Worm (Caenorhabditis elegans) whole organism, L4 larva: ENCODE results near the gene F25G6.9.

ENCODE experiments used
- F10B5.3 ChIP-seq: sonication (generic microtip); optimal IDR thresholded peaks from 2 replicates; lab custom pipeline; 2016; ENCODE audit warnings: mild to moderate bottlenecking, missing genetic modification characterization, missing compliant biosample characterization
- F37D6.2 ChIP-seq: sonication (generic microtip); optimal IDR thresholded peaks from 2 replicates; lab custom pipeline; 2016; ENCODE audit warnings: mild to moderate bottlenecking, missing genetic modification characterization, missing compliant biosample characterization
- F44E2.7 ChIP-seq: fragments of 200-800 bp; sonication (Bioruptor generic); IDR thresholded peaks from 2 replicates; pipeline ENCODE4 v2.1.2; 2022; ENCODE audit warnings: missing genetic modification characterization, missing compliant biosample characterization
- R02D3.7 ChIP-seq: fragments of 150-350 bp; sonication (generic microtip); optimal IDR thresholded peaks from 3 replicates; lab custom pipeline; 2014; ENCODE audit warnings: missing biosample characterization, missing genetic modification characterization
- T20F7.1 ChIP-seq: fragments of 200-800 bp; sonication (Bioruptor generic); optimal IDR thresholded peaks from 2 replicates; lab custom pipeline; 2018; ENCODE audit warnings: mild to moderate bottlenecking, missing genetic modification characterization, missing compliant biosample characterization
- Y105C5A.15 ChIP-seq: fragments of 200-800 bp; sonication (Bioruptor generic); IDR thresholded peaks from 2 replicates; pipeline ENCODE4 v1.3.6; 2022; ENCODE audit warnings: missing genetic modification characterization, missing compliant biosample characterization
- aly-2 ChIP-seq: sonication (generic microtip); optimal IDR thresholded peaks from 2 replicates; lab custom pipeline; 2018; ENCODE audit warnings: missing biosample characterization, missing genetic modification characterization
- ama-1 ChIP-seq: fragments of 150-350 bp; optimal IDR thresholded peaks from 2 replicates; lab custom pipeline; 2014; ENCODE audit warnings: inconsistent platforms, mixed read lengths
- ceh-32 ChIP-seq: sonication (generic microtip); optimal IDR thresholded peaks from 2 replicates; lab custom pipeline; 2016; ENCODE audit warnings: mild to moderate bottlenecking, missing genetic modification characterization, missing compliant biosample characterization; ENCODE audit not compliant: poor library complexity
- ces-1 ChIP-seq: fragments of 150-350 bp; sonication (generic microtip); optimal IDR thresholded peaks from 4 replicates; lab custom pipeline; 2014; ENCODE audit warnings: missing biosample characterization, missing genetic modification reagents, missing genetic modification characterization
- daf-8 ChIP-seq: fragments of 200-800 bp; sonication (Bioruptor generic); IDR thresholded peaks from 2 replicates; pipeline ENCODE4 v1.3.6; 2022; ENCODE audit warnings: missing genetic modification characterization, missing compliant biosample characterization
- dmd-6 ChIP-seq: fragments of 200-800 bp; sonication (Bioruptor generic); IDR thresholded peaks from 2 replicates; pipeline ENCODE4 v1.3.6; 2022; ENCODE audit warnings: missing genetic modification reagents, missing genetic modification characterization, missing compliant biosample characterization
- dpl-1 ChIP-seq: fragments of 150-350 bp; optimal IDR thresholded peaks from 2 replicates; lab custom pipeline; 2014; ENCODE audit warnings: missing biosample characterization, missing genetic modification reagents, missing genetic modification characterization
- dve-1 ChIP-seq: sonication (generic microtip); optimal IDR thresholded peaks from 2 replicates; lab custom pipeline; 2017; ENCODE audit warnings: antibody characterized with exemption, mild to moderate bottlenecking, missing genetic modification characterization, missing compliant biosample characterization; ENCODE audit not compliant: insufficient read depth
- fos-1 ChIP-seq: fragments of 150-350 bp; optimal IDR thresholded peaks from 2 replicates; lab custom pipeline; 2014; ENCODE audit warnings: missing biosample characterization, missing genetic modification characterization
- gei-8 ChIP-seq: fragments of 200-800 bp; sonication (Bioruptor generic); optimal IDR thresholded peaks from 2 replicates; lab custom pipeline; 2018; ENCODE audit warnings: mild to moderate bottlenecking, missing genetic modification characterization, missing compliant biosample characterization
- hif-1 ChIP-seq, 2 experiments: sonication (generic microtip); optimal IDR thresholded peaks; 2 replicates each; lab custom pipeline; 2016 to 2017; ENCODE audit warnings: missing compliant biosample characterization in 2 of 2, missing genetic modification characterization in 2 of 2, missing genetic modification reagents in 2 of 2, missing genotype in 2 of 2, mild to moderate bottlenecking in 1 of 2
- hlh-30 ChIP-seq: sonication (generic microtip); optimal IDR thresholded peaks from 2 replicates; lab custom pipeline; 2017; ENCODE audit warnings: antibody characterized with exemption, mild to moderate bottlenecking, missing genetic modification characterization, missing compliant biosample characterization; ENCODE audit not compliant: insufficient read depth
- hmg-1.1 ChIP-seq: fragments of 200-800 bp; sonication (Bioruptor generic); IDR thresholded peaks from 2 replicates; pipeline ENCODE4 v1.3.6; 2022; ENCODE audit warnings: missing genetic modification reagents, missing genetic modification characterization, missing compliant biosample characterization
- lin-15B ChIP-seq: fragments of 150-350 bp; sonication (generic microtip); optimal IDR thresholded peaks from 3 replicates; lab custom pipeline; 2014; ENCODE audit warnings: missing biosample characterization, missing genetic modification characterization
- lin-38 ChIP-seq: fragments of 200-800 bp; sonication (Bioruptor generic); IDR thresholded peaks from 2 replicates; pipeline ENCODE4 v1.3.6; 2022; ENCODE audit warnings: missing genetic modification reagents, missing genetic modification characterization, missing compliant biosample characterization
- lin-39 ChIP-seq: fragments of 150-350 bp; optimal IDR thresholded peaks from 2 replicates; lab custom pipeline; 2014; ENCODE audit warnings: missing biosample characterization, missing genetic modification reagents, missing genetic modification characterization
- lir-3 ChIP-seq: sonication (generic microtip); optimal IDR thresholded peaks from 2 replicates; lab custom pipeline; 2016; ENCODE audit warnings: mild to moderate bottlenecking, missing genetic modification characterization, missing compliant biosample characterization
- madf-5 ChIP-seq, 2 experiments: fragments of 200-800 bp; sonication (Bioruptor generic); IDR thresholded peaks; 2 replicates each; pipeline ENCODE4 v1.3.6; 2022; ENCODE audit warnings: missing compliant biosample characterization in 2 of 2, missing genetic modification characterization in 2 of 2
- mdt-29 ChIP-seq: fragments of 200-800 bp; sonication (Bioruptor generic); IDR thresholded peaks from 2 replicates; pipeline ENCODE4 v1.3.6; 2022; ENCODE audit warnings: missing genetic modification reagents, missing genetic modification characterization, missing compliant biosample characterization
- mep-1 ChIP-seq: fragments of 150-350 bp; sonication (generic microtip); optimal IDR thresholded peaks from 3 replicates; lab custom pipeline; 2014; ENCODE audit warnings: missing biosample characterization, missing genetic modification characterization
- mes-2 ChIP-seq: sonication (generic microtip); optimal IDR thresholded peaks from 2 replicates; lab custom pipeline; 2016; ENCODE audit warnings: missing genotype, mild to moderate bottlenecking, missing genetic modification characterization, missing compliant biosample characterization; ENCODE audit not compliant: poor library complexity, severe bottlenecking
- mxl-2 ChIP-seq: fragments of 200-800 bp; sonication (Bioruptor generic); conservative IDR thresholded peaks from 2 replicates; pipeline ENCODE4 v1.3.6; 2022; ENCODE audit warnings: missing genetic modification reagents, missing genetic modification characterization, missing compliant biosample characterization
- nhr-10 ChIP-seq: fragments of 150-350 bp; optimal IDR thresholded peaks from 2 replicates; lab custom pipeline; 2014; ENCODE audit warnings: missing biosample characterization, missing genetic modification characterization
- nhr-11 ChIP-seq: fragments of 150-350 bp; optimal IDR thresholded peaks from 2 replicates; lab custom pipeline; 2014; ENCODE audit warnings: missing biosample characterization, missing genetic modification characterization
- nhr-237 ChIP-seq: sonication (generic microtip); optimal IDR thresholded peaks from 2 replicates; lab custom pipeline; 2017; ENCODE audit warnings: missing biosample characterization, missing genetic modification characterization
- nhr-25 ChIP-seq: sonication (generic microtip); optimal IDR thresholded peaks from 2 replicates; lab custom pipeline; 2017; ENCODE audit warnings: missing genetic modification characterization, mild to moderate bottlenecking, missing compliant biosample characterization, antibody characterized with exemption, moderate library complexity, borderline replicate concordance; ENCODE audit not compliant: insufficient read depth
- nhr-41 ChIP-seq: fragments of 200-800 bp; sonication (Bioruptor generic); IDR thresholded peaks from 2 replicates; pipeline ENCODE4 v1.3.6; 2022; ENCODE audit warnings: missing genetic modification reagents, missing genetic modification characterization, missing compliant biosample characterization
- php-3 ChIP-seq: fragments of 200-800 bp; sonication (Bioruptor generic); IDR thresholded peaks from 2 replicates; pipeline ENCODE4 v1.3.6; 2022; ENCODE audit warnings: missing genetic modification reagents, missing genetic modification characterization, missing compliant biosample characterization
- rbr-2 ChIP-seq: sonication (generic microtip); optimal IDR thresholded peaks from 2 replicates; lab custom pipeline; 2016; ENCODE audit warnings: missing genotype, missing genetic modification characterization, missing compliant biosample characterization
- sdz-12 ChIP-seq: fragments of 200-800 bp; sonication (Bioruptor generic); optimal IDR thresholded peaks from 2 replicates; lab custom pipeline; 2018; ENCODE audit warnings: mild to moderate bottlenecking, missing genetic modification characterization, missing compliant biosample characterization
- skn-1 ChIP-seq: fragments of 150-350 bp; optimal IDR thresholded peaks from 2 replicates; lab custom pipeline; 2014; ENCODE audit warnings: missing biosample characterization, missing genetic modification characterization
- unc-62 ChIP-seq, 3 experiments: fragments of 150-350 bp in 1 of 3; sonication (generic microtip); optimal IDR thresholded peaks in 2 of 3; peaks in 1 of 3; 1 replicate in 1 of 3; 2 replicates in 2 of 3; lab custom pipeline; 2014 to 2017; ENCODE audit warnings: missing biosample characterization in 3 of 3, missing genetic modification characterization in 3 of 3, missing genetic modification reagents in 3 of 3, missing genotype in 1 of 3
- zfp-3 ChIP-seq: fragments of 200-800 bp; sonication (Bioruptor generic); conservative IDR thresholded peaks from 2 replicates; pipeline ENCODE4 v1.3.6; 2022; ENCODE audit warnings: missing genetic modification reagents, missing genetic modification characterization, missing compliant biosample characterization
- zip-2 ChIP-seq: fragments of 150-350 bp; optimal IDR thresholded peaks from 2 replicates; lab custom pipeline; 2014; ENCODE audit warnings: missing biosample characterization, missing genetic modification characterization
- ztf-7 ChIP-seq: fragments of 150-350 bp; optimal IDR thresholded peaks from 2 replicates; lab custom pipeline; 2014; ENCODE audit warnings: missing biosample characterization, missing genetic modification characterization

F25G6.9 gene

DNA sequence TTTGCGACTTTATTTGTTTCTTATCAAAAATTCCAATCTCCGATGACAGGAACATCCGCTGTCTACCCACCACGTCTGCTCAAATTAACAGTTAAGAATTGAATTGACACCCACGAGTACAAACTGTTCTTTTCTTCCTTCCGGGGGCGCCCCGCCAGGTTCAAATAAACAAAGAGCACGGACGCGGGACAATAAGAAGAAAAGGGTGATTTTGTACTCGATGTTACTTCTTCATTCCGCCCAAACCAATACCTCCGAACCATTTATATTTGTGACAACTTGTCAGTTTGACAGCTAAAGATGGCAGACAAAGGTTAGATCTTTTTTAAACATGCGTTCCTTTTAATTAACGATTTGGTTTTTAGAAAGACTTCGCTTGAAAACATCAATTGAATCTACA is 44.0 kb downstream of the F25G6.9 start, which contains the start of gene otpl-6:
Gene otpl-6 (plus strand): TSS at position 301 of the 400 bp plus-strand sequence.
- no peak for TF ChIP-seq php-3 (GFP tag; lab: Robert Waterston, UW)
- TF ChIP-seq dmd-6 (GFP tag; lab: Robert Waterston, UW) = 0 out of 2 replicates have a peak, but pooled peaks have one; percentile 12

ce11 chrV:8520846-8521553 is 48.8 kb downstream of the F25G6.9 start, which contains the start of the genes F45F2.11 and otpl-7:
TSS of gene F45F2.11 (minus strand) at chrV:8520896.
TSS of gene otpl-7 (plus strand) at chrV:8521503.
- TF ChIP-seq ztf-7 (tag; lab: Kevin White, UChicago) = no peak
- no peak for TF ChIP-seq nhr-11 (tag; lab: Kevin White, UChicago)
- no peak for TF ChIP-seq dpl-1 (GFP tag; lab: Kevin White, UChicago)
- no peak for TF ChIP-seq mxl-2 (GFP tag; lab: Robert Waterston, UW)
- TF ChIP-seq nhr-237 (tag; lab: Kevin White, UChicago) = no peak
- no peak for TF ChIP-seq F37D6.2 (tag; lab: Kevin White, UChicago)
- no peak for TF ChIP-seq skn-1 (tag; lab: Kevin White, UChicago)
- no peak for TF ChIP-seq aly-2 (tag; lab: Kevin White, UChicago)
- TF ChIP-seq lin-15B = no peak
- TF ChIP-seq mes-2 (tag; lab: Kevin White, UChicago) = no peak
- TF ChIP-seq F44E2.7 (GFP tag; lab: Robert Waterston, UW) = no peak
- TF ChIP-seq ces-1 (GFP tag; lab: Kevin White, UChicago) = no peak
- TF ChIP-seq mep-1 (tag; lab: Kevin White, UChicago) = no peak
- TF ChIP-seq sdz-12 (GFP tag; lab: Kevin White, UChicago) = no peak
- TF ChIP-seq ceh-32 = no peak
- no peak for TF ChIP-seq fos-1 (tag; lab: Kevin White, UChicago)
- TF ChIP-seq lin-38 (GFP tag; lab: Robert Waterston, UW) = no peak
- TF ChIP-seq daf-8 (GFP tag; lab: Robert Waterston, UW) = no peak

DNA sequence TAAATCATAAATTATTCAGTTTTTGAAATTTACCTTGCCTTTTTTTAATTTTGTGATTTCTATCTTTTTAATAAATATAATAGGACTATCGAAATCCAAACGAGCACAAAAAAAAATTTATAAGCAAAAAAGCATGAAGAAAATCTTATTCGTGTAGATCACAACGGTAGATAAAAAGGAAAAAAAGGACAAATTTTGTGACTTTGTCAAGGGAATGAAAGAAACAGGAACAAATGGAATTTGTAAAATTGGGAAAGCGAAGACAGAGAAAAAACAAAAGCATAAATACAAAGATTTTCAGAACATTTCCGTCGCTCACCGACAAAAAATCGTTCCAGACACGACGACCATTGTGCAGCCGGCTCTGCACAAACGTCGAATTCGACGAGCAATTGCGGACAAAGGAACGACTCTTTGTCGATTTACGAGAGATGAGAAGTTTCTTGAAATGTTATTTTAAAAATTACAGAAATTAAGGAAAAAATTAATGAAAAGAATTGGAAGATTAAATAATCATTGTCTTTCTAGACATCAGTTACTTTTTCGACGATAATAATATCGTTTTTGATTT is 50.9 kb downstream of the F25G6.9 start, which contains the start of gene F45F2.10:
Gene F45F2.10 (minus strand): TSS at position 51 of the 571 bp plus-strand sequence.
- TF ChIP-seq R02D3.7 (tag; lab: Kevin White, UChicago) = peak; percentile 41
- no peak for TF ChIP-seq hmg-1.1 (GFP tag; lab: Robert Waterston, UW)
- TF ChIP-seq nhr-10 = no peak
- no peak for TF ChIP-seq Y105C5A.15 (GFP tag; lab: Robert Waterston, UW)
- TF ChIP-seq mes-2 (tag; lab: Kevin White, UChicago) = peak; percentile 45
- TF ChIP-seq dpl-1 (GFP tag; lab: Kevin White, UChicago) = peak; percentile 26
- no peak for TF ChIP-seq rbr-2 (tag; lab: Kevin White, UChicago)
- TF ChIP-seq F10B5.3 = no peak
- TF ChIP-seq nhr-25 (tag; lab: Kevin White, UChicago) = no peak

DNA sequence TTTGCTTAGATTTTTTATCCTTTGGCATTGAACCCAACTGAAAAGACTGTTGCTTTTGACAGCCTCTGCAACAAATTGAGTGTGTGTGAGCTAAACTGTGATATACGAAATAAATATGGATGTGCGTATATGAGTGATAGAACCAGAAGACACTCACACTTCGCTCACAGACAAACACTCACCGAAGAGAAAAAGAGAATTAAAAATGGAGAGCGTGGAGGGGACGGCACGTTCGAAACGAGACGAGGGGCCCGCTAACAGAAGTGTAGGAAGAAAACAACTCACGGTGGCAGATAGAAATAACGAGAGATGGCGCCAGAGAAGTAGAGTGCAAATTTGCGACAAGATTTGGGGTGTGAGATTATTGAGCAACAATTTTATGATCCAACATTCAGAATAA is 51.5 kb downstream of the F25G6.9 start:
- TF ChIP-seq lir-3 (tag; lab: Kevin White, UChicago) (no peak), hif-1 (tag; optimal IDR thresholded peaks at IDR 0.05; lab: Kevin White, UChicago) (no peak), zip-2 (tag; lab: Kevin White, UChicago) (no peak), Y105C5A.15 (GFP tag; lab: Robert Waterston, UW) (no peak), ama-1 (lab: Kevin White, UChicago) (no peak), T20F7.1 (GFP tag; lab: Kevin White, UChicago) (no peak), dve-1 (tag; lab: Kevin White, UChicago) (no peak), dpl-1 (GFP tag; lab: Kevin White, UChicago) (peak; percentile 18), lin-39 (no peak), F10B5.3 (no peak), unc-62 (GFP tag; optimal IDR thresholded peaks at IDR 0.05 in 1 of 2; lab: Kevin White, UChicago) (peak in 1 of 2 experiments; percentile 97), unc-62 (tag; optimal IDR thresholded peaks at IDR 0.05; lab: Kevin White, UChicago) (no peak), gei-8 (GFP tag; lab: Kevin White, UChicago) (no peak), nhr-41 (no peak), lin-15B (no peak), rbr-2 (tag; lab: Kevin White, UChicago) (peak; percentile 59), hlh-30 (tag; lab: Kevin White, UChicago) (no peak), zfp-3 (GFP tag; lab: Robert Waterston, UW) (no peak), mes-2 (tag; lab: Kevin White, UChicago) (peak; percentile 39), mdt-29 (no peak), madf-5 (GFP tag; IDR thresholded peaks at IDR 0.05; lab: Robert Waterston, UW) (no peak)
